Worm (Caenorhabditis elegans): Measurements from ENCODE around the gene gstk-2.

- no peak for TF ChIP-seq ama-1 (optimal IDR thresholded peaks at IDR 0.05)
- no peak for TF ChIP-seq egl-27 (tag; optimal IDR thresholded peaks at IDR 0.05)
- no peak for TF ChIP-seq nhr-28 (tag; optimal IDR thresholded peaks at IDR 0.05)
- TF ChIP-seq efl-1 (optimal IDR thresholded peaks at IDR 0.05): peak; percentile 67 to 73
- peak; percentile 63 to 89 for TF ChIP-seq efl-1 (GFP tag; optimal IDR thresholded peaks at IDR 0.05 in 1 of 2)
- no peak for TF ChIP-seq fkh-4 (tag; optimal IDR thresholded peaks at IDR 0.05; ENCODE audit: borderline replicate concordance)
- no peak for TF ChIP-seq aha-1 (tag; optimal IDR thresholded peaks at IDR 0.05)
- TF ChIP-seq rnt-1 (tag; optimal IDR thresholded peaks at IDR 0.05): peak; percentile 77
- no peak for TF ChIP-seq ztf-11 (tag; optimal IDR thresholded peaks at IDR 0.05)
- no peak for TF ChIP-seq aly-2 (tag; optimal IDR thresholded peaks at IDR 0.05)
- peak; percentile 83 for TF ChIP-seq blmp-1 (tag; optimal IDR thresholded peaks at IDR 0.05)
- TF ChIP-seq nhr-76 (tag; optimal IDR thresholded peaks at IDR 0.05): no peak
- peak in 1 of 2 experiments; percentile 40 for TF ChIP-seq mdl-1 (tag; optimal IDR thresholded peaks at IDR 0.05)
Observed at ce11 chrIV:7230198-7230597, 11.9 kb downstream of the gstk-2 start, which contains the start of gene cap-1.
